Fruit fly (Drosophila melanogaster): Measurements from ENCODE around the gene C3G.

DNA sequence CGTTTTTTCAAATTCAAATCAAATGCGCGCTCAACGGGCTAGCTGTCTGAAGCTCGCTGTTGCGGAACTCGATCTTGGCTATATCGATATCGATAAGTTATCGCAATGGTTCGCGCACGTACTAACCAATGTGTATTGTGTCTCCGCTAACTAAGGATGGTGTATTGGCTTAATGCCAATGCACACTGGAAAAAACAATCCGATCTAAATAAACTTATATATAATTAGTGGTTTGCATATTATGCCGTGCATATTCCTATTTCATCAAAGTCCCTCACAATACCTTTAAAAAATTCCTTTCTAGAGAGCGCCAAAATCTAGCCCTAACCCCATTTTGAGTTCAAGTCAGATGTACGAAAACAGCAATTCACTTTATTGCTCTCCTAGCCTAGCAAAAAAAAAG is 62.2 kb downstream of the C3G start:
- TF ChIP-seq psq (optimal IDR thresholded peaks at IDR 0.05), result no peak
- no peak for TF ChIP-seq Myc (optimal IDR thresholded peaks at IDR 0.05)
- no peak for TF ChIP-seq Sin3A (optimal IDR thresholded peaks at IDR 0.05)
- TF ChIP-seq insv (optimal IDR thresholded peaks at IDR 0.05), result no peak
- no peak for TF ChIP-seq ttk (optimal IDR thresholded peaks at IDR 0.05)

Data from Kc167 (cell line).